Fruit fly (Drosophila melanogaster) whole organism, embryonic: ENCODE data around the gene gogo.

Source experiments
- CG13624 ChIP-seq: fragments of 200-800 bp; sonication (Bioruptor generic); optimal IDR thresholded peaks from 2 replicates; lab custom pipeline; 2016; ENCODE audit warnings: missing biosample characterization, missing genetic modification characterization
- CG2875 ChIP-seq: fragments of 200-800 bp; sonication (Bioruptor generic); optimal IDR thresholded peaks from 2 replicates; lab custom pipeline; 2017; ENCODE audit warnings: missing biosample characterization, mild to moderate bottlenecking, missing genetic modification characterization, missing genetic modification reagents
- Hsf ChIP-seq: fragments of 200-800 bp; sonication (Bioruptor generic); optimal IDR thresholded peaks from 3 replicates; lab custom pipeline; 2016; ENCODE audit warnings: missing biosample characterization, missing genetic modification characterization
- Neu2 ChIP-seq: fragments of 200-800 bp; sonication (Bioruptor generic); optimal IDR thresholded peaks from 3 replicates; lab custom pipeline; 2016; ENCODE audit warnings: missing biosample characterization, missing genetic modification characterization, borderline replicate concordance
- ap ChIP-seq: fragments of 200-800 bp; sonication (Bioruptor generic); IDR thresholded peaks from 2 replicates; pipeline ENCODE4 v1.3.6; 2022; ENCODE audit warnings: missing biosample characterization, missing genetic modification characterization
- chm ChIP-seq: fragments of 200-800 bp; sonication (Bioruptor generic); IDR thresholded peaks from 2 replicates; pipeline ENCODE4 v1.3.6; 2022; ENCODE audit warnings: missing biosample characterization, missing genetic modification characterization
- crol ChIP-seq: fragments of 200-800 bp; sonication (Bioruptor generic); IDR thresholded peaks from 2 replicates; pipeline ENCODE4 v1.3.6; 2022; ENCODE audit warnings: missing biosample characterization, missing genetic modification characterization

- no peak for TF ChIP-seq chm (GFP tag; lab: Robert Waterston, UW)
- TF ChIP-seq CG13624 (GFP tag; lab: Kevin White, UChicago): no peak
- TF ChIP-seq CG2875: no peak
- TF ChIP-seq crol (GFP tag; lab: Robert Waterston, UW): no peak
- TF ChIP-seq Hsf (GFP tag; lab: Kevin White, UChicago): no peak
- no peak for TF ChIP-seq Neu2 (GFP tag; lab: Kevin White, UChicago)
- TF ChIP-seq ap: no peak
Observed at dm6 chr3L:20275886-20276285, 19.0 kb downstream of the gogo start.
